Worm (Caenorhabditis elegans): Measurements from ENCODE around the gene Y51H4A.935.

ce11 chrIV:16494007-16494406 is 13.0 kb downstream of the Y51H4A.935 start:
- TF ChIP-seq him-1 (tag; optimal IDR thresholded peaks at IDR 0.05): no peak
- TF ChIP-seq dao-5 (tag; optimal IDR thresholded peaks at IDR 0.05): no peak

All from whole organism, L4/young adult.